Worm (Caenorhabditis elegans) whole organism, L4 larva: ENCODE results near the gene C30G12.1.
A peak's percentile ranks its signal among the peaks of the same experiment; 100 is the strongest.

Experiments
- Y48G9A.11 ChIP-seq: fragments of 200-800 bp; sonication (Bioruptor generic); IDR thresholded peaks from 2 replicates; pipeline ENCODE4 v1.3.6; 2022; ENCODE audit warnings: missing genetic modification reagents, missing genetic modification characterization, missing compliant biosample characterization
- ceh-20 ChIP-seq: fragments of 200-800 bp; sonication (Bioruptor generic); IDR thresholded peaks from 2 replicates; pipeline ENCODE4 v1.3.6; 2022; ENCODE audit warnings: missing genetic modification reagents, missing genetic modification characterization, missing compliant biosample characterization
- ceh-44 ChIP-seq: fragments of 200-800 bp; sonication (Bioruptor generic); IDR thresholded peaks from 2 replicates; pipeline ENCODE4 v1.3.6; 2022; ENCODE audit warnings: missing genetic modification reagents, missing genetic modification characterization, missing compliant biosample characterization
- lin-13 ChIP-seq: fragments of 150-350 bp; optimal IDR thresholded peaks from 2 replicates; lab custom pipeline; 2014; ENCODE audit warnings: missing biosample characterization, missing genetic modification reagents, missing genetic modification characterization
- mdl-1 ChIP-seq, 2 experiments: fragments of 150-350 bp in 1 of 2; sonication (generic microtip) in 1 of 2; optimal IDR thresholded peaks; 2 replicates each; lab custom pipeline; 2014 to 2017; ENCODE audit warnings: missing biosample characterization in 2 of 2, missing genetic modification characterization in 2 of 2
- zfp-2 ChIP-seq: sonication (generic microtip); optimal IDR thresholded peaks from 2 replicates; lab custom pipeline; 2016; ENCODE audit warnings: mild to moderate bottlenecking, missing genetic modification characterization, missing compliant biosample characterization

ce11 chrII:7279808-7280207, 19.3 kb upstream of the C30G12.1 start:
- peak in 1 of 2 experiments; percentile 67 for TF ChIP-seq mdl-1 (tag; optimal IDR thresholded peaks at IDR 0.05; lab: Kevin White, UChicago)
- no peak for TF ChIP-seq ceh-44 (GFP tag; lab: Robert Waterston, UW)
- no peak for TF ChIP-seq ceh-20 (GFP tag; lab: Robert Waterston, UW)
- TF ChIP-seq zfp-2: no peak
- no peak for TF ChIP-seq lin-13
- no peak for TF ChIP-seq Y48G9A.11 (GFP tag; lab: Robert Waterston, UW)
